Worm (Caenorhabditis elegans) whole organism, L1 larva: ENCODE results near the gene nlp-29.
A peak's percentile ranks its signal among the peaks of the same experiment; 100 is the strongest.

Experiments used
- ceh-82 ChIP-seq, 3 experiments: fragments of 150-350 bp in 1 of 3; sonication (generic microtip) in 2 of 3; optimal IDR thresholded peaks; 2 replicates each; lab custom pipeline; 2014 to 2017; ENCODE audit warnings: missing biosample characterization in 3 of 3, missing genetic modification characterization in 3 of 3
- efl-1 ChIP-seq, 4 experiments: fragments of 150-350 bp; optimal IDR thresholded peaks in 3 of 4; peaks in 1 of 4; 1 replicate in 1 of 4; 2 replicates in 3 of 4; lab custom pipeline; 2014; ENCODE audit warnings: missing biosample characterization in 2 of 4, missing genetic modification characterization in 2 of 4, missing genetic modification reagents in 2 of 4
- elt-2 ChIP-seq: sonication (generic microtip); optimal IDR thresholded peaks from 2 replicates; lab custom pipeline; 2016; ENCODE audit warnings: missing genetic modification characterization, mild to moderate bottlenecking, inconsistent platforms, missing compliant biosample characterization, missing genetic modification reagents
- hlh-4 ChIP-seq: sonication (generic microtip); optimal IDR thresholded peaks from 2 replicates; lab custom pipeline; 2016; ENCODE audit warnings: mild to moderate bottlenecking, missing genetic modification characterization, missing compliant biosample characterization
- isw-1 ChIP-seq: fragments of 200-800 bp; sonication (Bioruptor generic); IDR thresholded peaks from 2 replicates; pipeline ENCODE4 v1.3.6; 2022; ENCODE audit warnings: missing genetic modification characterization, missing compliant biosample characterization
- lin-35 ChIP-seq, 2 experiments: fragments of 150-350 bp; optimal IDR thresholded peaks; 2 replicates each; lab custom pipeline; 2014; ENCODE audit warnings: missing biosample characterization in 2 of 2, missing genetic modification characterization in 2 of 2, missing genetic modification reagents in 2 of 2
- mdl-1 ChIP-seq, 2 experiments: fragments of 150-350 bp; optimal IDR thresholded peaks; 2 replicates each; lab custom pipeline; 2014 to 2017; ENCODE audit warnings: missing biosample characterization in 2 of 2, missing genetic modification characterization in 2 of 2, inconsistent platforms in 1 of 2
- nhr-28 ChIP-seq: fragments of 150-350 bp; optimal IDR thresholded peaks from 2 replicates; lab custom pipeline; 2014; ENCODE audit warnings: missing biosample characterization, missing genetic modification characterization
- nhr-77 ChIP-seq: fragments of 150-350 bp; optimal IDR thresholded peaks from 2 replicates; lab custom pipeline; 2014; ENCODE audit warnings: missing biosample characterization, missing genetic modification characterization
- sptf-1 ChIP-seq: fragments of 150-350 bp; optimal IDR thresholded peaks from 2 replicates; lab custom pipeline; 2014; ENCODE audit warnings: missing biosample characterization, missing genetic modification characterization
- ztf-11 ChIP-seq, 2 experiments: sonication (generic microtip); optimal IDR thresholded peaks; 2 replicates each; lab custom pipeline; 2016 to 2017; ENCODE audit warnings: missing genetic modification characterization in 2 of 2, missing biosample characterization in 1 of 2, missing compliant biosample characterization in 1 of 2

ce11 chrV:3987616-3988015 lies 3.4 kb downstream of the nlp-29 start, which contains the start of gene nlp-28:
- no peak for TF ChIP-seq efl-1 (optimal IDR thresholded peaks at IDR 0.05; lab: Kevin White, UChicago)
- peak in 1 of 2 experiments; percentile 55 for TF ChIP-seq efl-1 (GFP tag; optimal IDR thresholded peaks at IDR 0.05 in 1 of 2; lab: Kevin White, UChicago)
- no peak for TF ChIP-seq mdl-1 (tag; optimal IDR thresholded peaks at IDR 0.05; lab: Kevin White, UChicago)
- TF ChIP-seq hlh-4 (tag; lab: Kevin White, UChicago), result no peak
- TF ChIP-seq ceh-82 (tag; optimal IDR thresholded peaks at IDR 0.05; lab: Kevin White, UChicago), result no peak
- TF ChIP-seq nhr-77, result no peak
- TF ChIP-seq lin-35 (GFP tag; optimal IDR thresholded peaks at IDR 0.05; lab: Kevin White, UChicago), result peak in 1 of 2 experiments; percentile 0
- TF ChIP-seq isw-1 (GFP tag; lab: Robert Waterston, UW), result no peak
- TF ChIP-seq ztf-11 (tag; optimal IDR thresholded peaks at IDR 0.05; lab: Kevin White, UChicago), result no peak
- no peak for TF ChIP-seq elt-2 (tag; lab: Kevin White, UChicago)
- TF ChIP-seq sptf-1 (tag; lab: Kevin White, UChicago), result no peak
- no peak for TF ChIP-seq nhr-28 (tag; lab: Kevin White, UChicago)
